Worm (Caenorhabditis elegans) whole organism, L4 larva: ENCODE data around the gene F22H10.1.
A peak's percentile ranks its signal among the peaks of the same experiment; 100 is the strongest.

Experiments
- F44E2.7 ChIP-seq: fragments of 200-800 bp; sonication (Bioruptor generic); IDR thresholded peaks from 2 replicates; pipeline ENCODE4 v2.1.2; 2022; ENCODE audit warnings: missing genetic modification characterization, missing compliant biosample characterization
- T20F7.1 ChIP-seq: fragments of 200-800 bp; sonication (Bioruptor generic); optimal IDR thresholded peaks from 2 replicates; lab custom pipeline; 2018; ENCODE audit warnings: mild to moderate bottlenecking, missing genetic modification characterization, missing compliant biosample characterization
- T26A8.4 ChIP-seq: fragments of 200-800 bp; sonication (Bioruptor generic); IDR thresholded peaks from 2 replicates; pipeline ENCODE4 v1.3.6; 2022; ENCODE audit warnings: missing genetic modification characterization, missing compliant biosample characterization
- Y105C5A.15 ChIP-seq: fragments of 200-800 bp; sonication (Bioruptor generic); IDR thresholded peaks from 2 replicates; pipeline ENCODE4 v1.3.6; 2022; ENCODE audit warnings: missing genetic modification characterization, missing compliant biosample characterization
- Y48G9A.11 ChIP-seq: fragments of 200-800 bp; sonication (Bioruptor generic); IDR thresholded peaks from 2 replicates; pipeline ENCODE4 v1.3.6; 2022; ENCODE audit warnings: missing genetic modification reagents, missing genetic modification characterization, missing compliant biosample characterization
- Y75B8A.6 ChIP-seq: fragments of 200-800 bp; sonication (Bioruptor generic); IDR thresholded peaks from 2 replicates; pipeline ENCODE4 v1.3.6; 2022; ENCODE audit warnings: missing genetic modification reagents, missing genetic modification characterization, missing compliant biosample characterization
- ZK337.2 ChIP-seq: fragments of 200-800 bp; sonication (Bioruptor generic); IDR thresholded peaks from 2 replicates; pipeline ENCODE4 v1.3.6; 2022; ENCODE audit warnings: missing genetic modification reagents, missing genetic modification characterization, missing compliant biosample characterization
- ZK546.5 ChIP-seq, 2 experiments: sonication (generic microtip); optimal IDR thresholded peaks; 2 replicates each; lab custom pipeline; 2017; ENCODE audit warnings: missing biosample characterization in 2 of 2, missing genetic modification characterization in 2 of 2
- aly-2 ChIP-seq: sonication (generic microtip); optimal IDR thresholded peaks from 2 replicates; lab custom pipeline; 2018; ENCODE audit warnings: missing biosample characterization, missing genetic modification characterization
- attf-4 ChIP-seq: sonication (generic microtip); optimal IDR thresholded peaks from 3 replicates; lab custom pipeline; 2017; ENCODE audit warnings: missing biosample characterization, missing genetic modification characterization
- ceh-44 ChIP-seq: fragments of 200-800 bp; sonication (Bioruptor generic); IDR thresholded peaks from 2 replicates; pipeline ENCODE4 v1.3.6; 2022; ENCODE audit warnings: missing genetic modification reagents, missing genetic modification characterization, missing compliant biosample characterization
- ceh-82 ChIP-seq: sonication (generic microtip); optimal IDR thresholded peaks from 2 replicates; lab custom pipeline; 2017; ENCODE audit warnings: missing biosample characterization, missing genetic modification characterization
- daf-16 ChIP-seq, 3 experiments: sonication (generic microtip); optimal IDR thresholded peaks; 2 replicates each; lab custom pipeline; 2016 to 2017; ENCODE audit warnings: missing genetic modification characterization in 3 of 3, missing genetic modification reagents in 3 of 3, mild to moderate bottlenecking in 2 of 3, missing compliant biosample characterization in 2 of 3, missing biosample characterization in 1 of 3, moderate library complexity in 1 of 3
- daf-19 ChIP-seq: fragments of 200-800 bp; sonication (Bioruptor generic); conservative IDR thresholded peaks from 2 replicates; pipeline ENCODE4 v1.3.6; 2022; ENCODE audit warnings: missing genetic modification characterization, missing compliant biosample characterization
- dmd-6 ChIP-seq: fragments of 200-800 bp; sonication (Bioruptor generic); IDR thresholded peaks from 2 replicates; pipeline ENCODE4 v1.3.6; 2022; ENCODE audit warnings: missing genetic modification reagents, missing genetic modification characterization, missing compliant biosample characterization
- duxl-1 ChIP-seq: sonication (generic microtip); optimal IDR thresholded peaks from 2 replicates; lab custom pipeline; 2016; ENCODE audit warnings: mild to moderate bottlenecking, missing genetic modification characterization, moderate library complexity, missing compliant biosample characterization; ENCODE audit not compliant: poor library complexity
- dve-1 ChIP-seq: sonication (generic microtip); optimal IDR thresholded peaks from 2 replicates; lab custom pipeline; 2017; ENCODE audit warnings: antibody characterized with exemption, mild to moderate bottlenecking, missing genetic modification characterization, missing compliant biosample characterization; ENCODE audit not compliant: insufficient read depth
- gei-8 ChIP-seq: fragments of 200-800 bp; sonication (Bioruptor generic); optimal IDR thresholded peaks from 2 replicates; lab custom pipeline; 2018; ENCODE audit warnings: mild to moderate bottlenecking, missing genetic modification characterization, missing compliant biosample characterization
- hif-1 ChIP-seq, 2 experiments: sonication (generic microtip); optimal IDR thresholded peaks; 2 replicates each; lab custom pipeline; 2016 to 2017; ENCODE audit warnings: missing compliant biosample characterization in 2 of 2, missing genetic modification characterization in 2 of 2, missing genetic modification reagents in 2 of 2, missing genotype in 2 of 2, mild to moderate bottlenecking in 1 of 2
- hlh-11 ChIP-seq: fragments of 200-800 bp; sonication (Bioruptor generic); optimal IDR thresholded peaks from 2 replicates; lab custom pipeline; 2018; ENCODE audit warnings: mild to moderate bottlenecking, missing genetic modification characterization, missing compliant biosample characterization
- hlh-30 ChIP-seq: sonication (generic microtip); optimal IDR thresholded peaks from 2 replicates; lab custom pipeline; 2017; ENCODE audit warnings: antibody characterized with exemption, mild to moderate bottlenecking, missing genetic modification characterization, missing compliant biosample characterization; ENCODE audit not compliant: insufficient read depth
- hmg-1.1 ChIP-seq: fragments of 200-800 bp; sonication (Bioruptor generic); IDR thresholded peaks from 2 replicates; pipeline ENCODE4 v1.3.6; 2022; ENCODE audit warnings: missing genetic modification reagents, missing genetic modification characterization, missing compliant biosample characterization
- lin-15B ChIP-seq: fragments of 150-350 bp; sonication (generic microtip); optimal IDR thresholded peaks from 3 replicates; lab custom pipeline; 2014; ENCODE audit warnings: missing biosample characterization, missing genetic modification characterization
- lin-39 ChIP-seq: fragments of 150-350 bp; optimal IDR thresholded peaks from 2 replicates; lab custom pipeline; 2014; ENCODE audit warnings: missing biosample characterization, missing genetic modification reagents, missing genetic modification characterization
- mep-1 ChIP-seq: fragments of 150-350 bp; sonication (generic microtip); optimal IDR thresholded peaks from 3 replicates; lab custom pipeline; 2014; ENCODE audit warnings: missing biosample characterization, missing genetic modification characterization
- mes-2 ChIP-seq: sonication (generic microtip); optimal IDR thresholded peaks from 2 replicates; lab custom pipeline; 2016; ENCODE audit warnings: missing genotype, mild to moderate bottlenecking, missing genetic modification characterization, missing compliant biosample characterization; ENCODE audit not compliant: poor library complexity, severe bottlenecking
- mxl-3 ChIP-seq: fragments of 200-800 bp; sonication (Bioruptor generic); optimal IDR thresholded peaks from 2 replicates; lab custom pipeline; 2018; ENCODE audit warnings: mild to moderate bottlenecking, missing genetic modification characterization, missing compliant biosample characterization
- nhr-10 ChIP-seq: fragments of 150-350 bp; optimal IDR thresholded peaks from 2 replicates; lab custom pipeline; 2014; ENCODE audit warnings: missing biosample characterization, missing genetic modification characterization
- nhr-102 ChIP-seq: sonication (generic microtip); optimal IDR thresholded peaks from 2 replicates; lab custom pipeline; 2016; ENCODE audit warnings: mild to moderate bottlenecking, missing genetic modification characterization, moderate library complexity, missing compliant biosample characterization
- nhr-28 ChIP-seq: fragments of 150-350 bp; optimal IDR thresholded peaks from 2 replicates; lab custom pipeline; 2014; ENCODE audit warnings: missing biosample characterization, missing genetic modification characterization
- nhr-42 ChIP-seq: fragments of 200-800 bp; sonication (Bioruptor generic); IDR thresholded peaks from 2 replicates; pipeline ENCODE4 v1.3.6; 2022; ENCODE audit warnings: missing genetic modification characterization, missing compliant biosample characterization
- nhr-77 ChIP-seq: fragments of 150-350 bp; optimal IDR thresholded peaks from 2 replicates; lab custom pipeline; 2014; ENCODE audit warnings: missing biosample characterization, missing genetic modification characterization
- pqm-1 ChIP-seq: sonication (generic microtip); optimal IDR thresholded peaks from 2 replicates; lab custom pipeline; 2017; ENCODE audit warnings: missing biosample characterization, missing genetic modification characterization
- saeg-2 ChIP-seq: fragments of 200-800 bp; sonication (Bioruptor generic); IDR thresholded peaks from 2 replicates; pipeline ENCODE4 v1.3.6; 2022; ENCODE audit warnings: missing genetic modification reagents, missing genetic modification characterization, missing compliant biosample characterization
- skn-1 ChIP-seq: fragments of 150-350 bp; optimal IDR thresholded peaks from 2 replicates; lab custom pipeline; 2014; ENCODE audit warnings: missing biosample characterization, missing genetic modification characterization
- unc-62 ChIP-seq, 3 experiments: fragments of 150-350 bp in 1 of 3; sonication (generic microtip); optimal IDR thresholded peaks in 2 of 3; peaks in 1 of 3; 1 replicate in 1 of 3; 2 replicates in 2 of 3; lab custom pipeline; 2014 to 2017; ENCODE audit warnings: missing biosample characterization in 3 of 3, missing genetic modification characterization in 3 of 3, missing genetic modification reagents in 3 of 3, missing genotype in 1 of 3
- zfp-2 ChIP-seq: sonication (generic microtip); optimal IDR thresholded peaks from 2 replicates; lab custom pipeline; 2016; ENCODE audit warnings: mild to moderate bottlenecking, missing genetic modification characterization, missing compliant biosample characterization
- zip-11 ChIP-seq: fragments of 200-800 bp; sonication (Bioruptor generic); IDR thresholded peaks from 2 replicates; pipeline ENCODE4 v1.3.6; 2022; ENCODE audit warnings: missing genetic modification characterization, missing compliant biosample characterization
- zip-2 ChIP-seq: fragments of 150-350 bp; optimal IDR thresholded peaks from 2 replicates; lab custom pipeline; 2014; ENCODE audit warnings: missing biosample characterization, missing genetic modification characterization
- ztf-7 ChIP-seq: fragments of 150-350 bp; optimal IDR thresholded peaks from 2 replicates; lab custom pipeline; 2014; ENCODE audit warnings: missing biosample characterization, missing genetic modification characterization

The F22H10.1 gene

DNA sequence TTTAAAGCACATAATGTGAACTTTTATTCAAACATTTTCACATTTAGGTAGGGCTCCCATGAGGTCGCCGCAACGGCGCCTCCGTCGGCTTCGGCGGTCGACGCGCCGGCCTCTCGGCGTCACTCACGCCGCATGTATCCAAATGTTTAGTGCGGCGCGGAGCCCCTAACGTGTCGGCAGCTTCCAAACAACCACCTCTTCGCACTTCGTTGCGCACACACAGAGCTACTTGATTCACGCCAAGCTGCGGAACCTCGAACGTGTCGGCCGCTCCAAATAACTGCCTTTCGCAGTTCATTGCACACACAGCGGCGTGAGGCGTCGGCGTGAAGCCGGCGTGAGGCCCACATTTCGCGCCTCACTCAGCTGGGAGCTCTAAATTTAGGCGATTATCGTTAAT, 11.2 kb upstream of the F22H10.1 start, which contains the start of gene F22H10.6 (continued):
- TF ChIP-seq nhr-102 (tag; lab: Kevin White, UChicago) (no peak), ceh-44 (no peak)
- TF ChIP-seq, all 104 proteins: peak for 5

DNA sequence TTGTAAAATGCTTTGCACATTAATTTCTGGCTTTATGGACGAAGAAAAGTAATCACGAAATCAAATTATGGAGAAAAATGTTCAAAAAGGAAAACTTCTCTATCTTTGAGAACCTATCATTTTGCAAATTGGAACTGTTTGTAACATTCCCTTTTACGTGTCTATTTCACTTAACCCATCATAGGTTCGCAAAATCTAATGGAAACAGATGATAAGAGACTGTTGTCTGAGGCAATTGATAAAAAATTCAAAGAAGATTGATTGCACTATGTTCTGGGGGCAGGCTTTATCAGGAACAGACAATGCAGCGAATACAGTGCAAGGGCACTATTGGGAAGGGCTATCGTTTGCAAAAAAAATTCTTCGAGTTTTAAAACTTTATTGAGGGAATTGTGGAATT, 7.1 kb upstream of the F22H10.1 start:
- TF ChIP-seq nhr-10 (tag; lab: Kevin White, UChicago) = no peak
- no peak for TF ChIP-seq saeg-2
- no peak for TF ChIP-seq daf-16 (GFP tag; optimal IDR thresholded peaks at IDR 0.05; lab: Kevin White, UChicago)
- TF ChIP-seq daf-16 (tag; optimal IDR thresholded peaks at IDR 0.05; lab: Kevin White, UChicago) = peak; percentile 71
- no peak for TF ChIP-seq ceh-82 (tag; lab: Kevin White, UChicago)
- no peak for TF ChIP-seq unc-62 (GFP tag; optimal IDR thresholded peaks at IDR 0.05 in 1 of 2; lab: Kevin White, UChicago)
- TF ChIP-seq unc-62 (tag; optimal IDR thresholded peaks at IDR 0.05; lab: Kevin White, UChicago) = no peak
- TF ChIP-seq dve-1 (tag; lab: Kevin White, UChicago) = peak; percentile 36
- no peak for TF ChIP-seq lin-15B (tag; lab: Kevin White, UChicago)
- no peak for TF ChIP-seq gei-8 (GFP tag; lab: Kevin White, UChicago)
- peak; percentile 37 for TF ChIP-seq hlh-11 (tag; lab: Kevin White, UChicago)
- TF ChIP-seq zip-2 (tag; lab: Kevin White, UChicago) = no peak
- no peak for TF ChIP-seq mep-1
- peak; percentile 49 for TF ChIP-seq ztf-7 (tag; lab: Kevin White, UChicago)
- no peak for TF ChIP-seq zfp-2
- no peak for TF ChIP-seq ZK337.2 (GFP tag; lab: Robert Waterston, UW)
- no peak for TF ChIP-seq ZK546.5 (tag; optimal IDR thresholded peaks at IDR 0.05; lab: Kevin White, UChicago)
- TF ChIP-seq aly-2 (tag; lab: Kevin White, UChicago) = no peak
- TF ChIP-seq mes-2 (tag; lab: Kevin White, UChicago) = peak; percentile 58
- no peak for TF ChIP-seq daf-19
- TF ChIP-seq zip-11 = no peak
- TF ChIP-seq ceh-44 = no peak
- no peak for TF ChIP-seq Y48G9A.11 (GFP tag; lab: Robert Waterston, UW)
- TF ChIP-seq nhr-42 (GFP tag; lab: Robert Waterston, UW) = no peak
- no peak for TF ChIP-seq lin-39
- peak; percentile 45 for TF ChIP-seq nhr-102 (tag; lab: Kevin White, UChicago)
- peak; percentile 0 for TF ChIP-seq nhr-28 (tag; lab: Kevin White, UChicago)
- peak; percentile 59 for TF ChIP-seq duxl-1 (tag; lab: Kevin White, UChicago)
- no peak for TF ChIP-seq Y75B8A.6
- TF ChIP-seq T26A8.4 (GFP tag; lab: Robert Waterston, UW) = peak; percentile 50; the same call in 1 of the 2 replicates
- no peak for TF ChIP-seq F44E2.7
- TF ChIP-seq T20F7.1 = peak; percentile 6
- TF ChIP-seq dmd-6 (GFP tag; lab: Robert Waterston, UW) = peak; percentile 25; the same call in 1 of the 2 replicates
- no peak for TF ChIP-seq hlh-30 (tag; lab: Kevin White, UChicago)
- no peak for TF ChIP-seq hif-1 (tag; optimal IDR thresholded peaks at IDR 0.05; lab: Kevin White, UChicago)
- no peak for TF ChIP-seq skn-1 (tag; lab: Kevin White, UChicago)
- no peak for TF ChIP-seq attf-4 (tag; lab: Kevin White, UChicago)
- TF ChIP-seq Y105C5A.15 (GFP tag; lab: Robert Waterston, UW) = no peak
- peak; percentile 11 for TF ChIP-seq pqm-1 (tag; lab: Kevin White, UChicago)
- TF ChIP-seq nhr-77 (tag; lab: Kevin White, UChicago) = peak; percentile 62
- peak; percentile 3 for TF ChIP-seq mxl-3 (GFP tag; lab: Kevin White, UChicago)
- TF ChIP-seq hmg-1.1 (GFP tag; lab: Robert Waterston, UW) = no peak
